Fruit fly (Drosophila melanogaster): ENCODE data around the gene CG6867.

Gene CG6867

dm6 chrX:18023615-18024163 lies at the start of gene CG6867:
Gene CG6867 (plus strand): TSS chrX:18023870.
- TF ChIP-seq Dll (optimal IDR thresholded peaks at IDR 0.05) (no peak), CG8478 (optimal IDR thresholded peaks at IDR 0.05) (no peak), psq (optimal IDR thresholded peaks at IDR 0.05) (no peak), EcR (GFP tag; optimal IDR thresholded peaks at IDR 0.05) (no peak), usp (GFP tag; optimal IDR thresholded peaks at IDR 0.05) (no peak), pan (optimal IDR thresholded peaks at IDR 0.05) (no peak)

DNA sequence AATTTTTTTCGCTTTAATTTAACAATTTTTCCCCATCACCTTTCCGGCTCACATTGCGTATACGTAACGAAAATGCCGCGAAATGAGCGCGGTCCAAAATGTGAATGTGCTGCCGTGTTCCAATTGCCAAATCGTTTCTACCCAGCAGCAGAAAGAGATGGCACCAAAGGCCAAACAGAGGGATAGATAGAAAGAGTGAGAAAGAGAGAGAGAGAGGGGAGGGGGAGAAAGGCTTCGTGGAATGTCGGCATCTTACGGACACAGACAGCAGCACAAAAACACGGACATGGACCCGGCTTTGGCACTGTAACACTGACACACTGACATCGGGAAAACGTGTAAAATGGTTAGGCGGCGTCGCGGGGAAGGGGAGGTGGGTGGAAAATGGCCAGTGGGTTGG lies 28.1 kb upstream of the CG6867 start:
- TF ChIP-seq usp (GFP tag; optimal IDR thresholded peaks at IDR 0.05) (no peak), CG8478 (optimal IDR thresholded peaks at IDR 0.05) (no peak), psq (optimal IDR thresholded peaks at IDR 0.05) (no peak), EcR (GFP tag; optimal IDR thresholded peaks at IDR 0.05) (no peak), pan (optimal IDR thresholded peaks at IDR 0.05) (no peak), Dll (optimal IDR thresholded peaks at IDR 0.05) (no peak)

DNA sequence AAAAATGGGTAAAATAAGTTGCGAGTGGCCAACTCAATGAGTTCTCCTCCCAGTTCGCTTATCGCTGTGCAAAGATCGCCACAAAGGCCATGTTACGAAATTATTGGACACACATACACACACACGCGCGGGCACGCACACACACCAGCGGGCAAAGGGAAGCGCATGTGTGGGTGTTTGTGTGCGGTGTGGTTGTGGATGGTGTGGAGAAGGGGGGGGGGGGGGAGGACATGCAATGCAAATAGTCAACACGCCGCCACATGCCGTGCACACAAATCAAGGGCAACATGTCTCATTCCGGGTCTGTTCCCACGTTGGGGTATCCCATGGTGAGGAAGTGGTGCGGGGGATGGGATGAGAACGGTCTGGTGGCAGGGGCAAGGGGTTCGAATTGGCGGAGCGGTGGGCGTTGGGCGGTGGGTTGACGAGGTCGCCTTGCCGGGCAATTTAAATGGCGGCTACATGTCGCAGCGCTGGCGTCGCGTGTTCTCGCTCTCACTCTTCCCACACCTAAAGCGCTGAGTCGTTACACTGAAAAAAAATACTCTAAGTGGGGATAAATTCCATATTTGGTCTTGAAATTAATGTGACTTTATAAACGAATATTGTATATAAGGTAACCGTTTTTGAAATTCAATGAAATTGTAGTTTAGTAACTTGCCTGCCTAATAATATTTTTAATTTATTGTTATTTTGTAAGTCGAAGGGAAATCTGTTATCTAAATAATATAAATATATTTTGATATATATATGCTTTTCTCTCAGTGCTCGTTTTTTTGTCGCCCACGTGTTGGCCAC lies 19.7 kb upstream of the CG6867 start:
- TF ChIP-seq usp (GFP tag; optimal IDR thresholded peaks at IDR 0.05) (no peak), psq (optimal IDR thresholded peaks at IDR 0.05) (no peak), CG8478 (optimal IDR thresholded peaks at IDR 0.05) (no peak), pan (optimal IDR thresholded peaks at IDR 0.05) (no peak), EcR (GFP tag; optimal IDR thresholded peaks at IDR 0.05) (no peak), Dll (optimal IDR thresholded peaks at IDR 0.05) (no peak)

DNA sequence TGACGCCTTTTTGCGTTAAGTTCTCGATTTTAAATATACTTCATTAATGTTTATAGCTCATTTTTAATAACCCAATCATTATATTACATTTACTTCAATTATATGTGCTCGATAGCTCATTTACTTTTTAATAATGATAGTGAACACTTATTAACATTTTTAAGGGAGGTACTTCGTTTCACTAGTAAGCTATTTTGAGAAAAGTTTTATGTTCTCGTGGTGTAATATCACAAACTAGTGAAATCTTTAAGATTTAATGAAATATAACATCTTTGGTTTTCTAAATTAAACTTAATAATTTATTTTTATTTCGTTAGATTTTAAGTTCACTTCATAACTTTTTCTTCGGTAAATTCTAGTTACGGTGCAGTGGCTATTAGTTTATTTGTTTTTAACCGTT lies 16.2 kb upstream of the CG6867 start, which contains the start of gene CG12672:
Gene CG12672, minus strand, starts transcription at position 101 of the 400 bp plus-strand sequence.
- TF ChIP-seq EcR (GFP tag; optimal IDR thresholded peaks at IDR 0.05) (no peak), Dll (optimal IDR thresholded peaks at IDR 0.05) (no peak), CG8478 (optimal IDR thresholded peaks at IDR 0.05) (no peak), psq (optimal IDR thresholded peaks at IDR 0.05) (no peak), pan (optimal IDR thresholded peaks at IDR 0.05) (no peak), usp (GFP tag; optimal IDR thresholded peaks at IDR 0.05) (no peak)

dm6 chrX:18009438-18009837 lies 14.2 kb upstream of the CG6867 start:
- TF ChIP-seq Dll (optimal IDR thresholded peaks at IDR 0.05) (no peak), psq (optimal IDR thresholded peaks at IDR 0.05) (no peak), CG8478 (optimal IDR thresholded peaks at IDR 0.05) (no peak), usp (GFP tag; optimal IDR thresholded peaks at IDR 0.05) (no peak), pan (optimal IDR thresholded peaks at IDR 0.05) (no peak), EcR (GFP tag; optimal IDR thresholded peaks at IDR 0.05) (no peak)

DNA sequence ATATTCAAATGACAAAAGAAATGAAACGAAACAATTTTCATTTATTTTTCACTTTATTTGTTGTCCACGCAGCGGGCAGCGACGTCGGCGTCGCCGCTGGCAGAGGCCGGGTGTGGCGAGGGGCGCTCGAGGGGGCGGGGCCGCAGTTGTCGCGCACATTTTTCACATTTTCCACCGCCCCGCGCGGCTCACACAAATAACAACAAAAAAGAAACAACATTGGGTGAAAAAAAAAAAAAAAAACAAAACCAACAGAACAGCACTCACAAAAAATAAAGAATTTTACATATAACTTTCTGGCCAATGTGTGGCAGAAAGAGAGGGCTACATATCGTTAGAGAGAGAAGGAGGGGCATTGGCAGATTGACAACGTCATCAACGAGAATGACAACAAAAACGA lies 9.1 kb upstream of the CG6867 start:
- TF ChIP-seq psq (optimal IDR thresholded peaks at IDR 0.05), result no peak
- TF ChIP-seq CG8478 (optimal IDR thresholded peaks at IDR 0.05), result no peak
- TF ChIP-seq EcR (GFP tag; optimal IDR thresholded peaks at IDR 0.05), result no peak
- no peak for TF ChIP-seq pan (optimal IDR thresholded peaks at IDR 0.05)
- no peak for TF ChIP-seq Dll (optimal IDR thresholded peaks at IDR 0.05)

- TF ChIP-seq psq (optimal IDR thresholded peaks at IDR 0.05) (no peak), EcR (GFP tag; optimal IDR thresholded peaks at IDR 0.05) (no peak), Dll (optimal IDR thresholded peaks at IDR 0.05) (no peak), usp (GFP tag; optimal IDR thresholded peaks at IDR 0.05) (no peak), CG8478 (optimal IDR thresholded peaks at IDR 0.05) (no peak), pan (optimal IDR thresholded peaks at IDR 0.05) (no peak)
Observed at dm6 chrX:18018437-18019100, 5.1 kb upstream of the CG6867 start.

DNA sequence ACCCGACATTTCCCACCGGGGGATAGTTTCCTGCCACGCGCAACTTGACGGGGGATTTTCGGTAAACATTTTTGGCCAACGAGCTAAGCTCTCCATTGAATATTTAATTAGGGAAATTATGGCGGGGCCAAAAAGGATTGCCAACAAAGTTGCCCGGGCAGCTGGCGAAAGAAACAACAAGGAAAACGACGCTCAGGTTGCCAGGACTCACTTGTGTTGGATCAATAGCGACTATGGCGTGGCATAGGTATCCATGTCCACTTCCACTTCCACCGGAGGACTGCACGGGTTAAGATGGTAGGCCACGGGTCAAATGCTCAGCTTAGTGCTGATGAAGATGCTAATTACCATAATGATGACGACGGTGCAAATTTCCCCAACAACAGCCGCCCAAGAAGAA lies 20.0 kb downstream of the CG6867 start, which contains the start of gene CG15373:
Gene CG15373, plus strand, starts transcription at position 301 of the 400 bp plus-strand sequence.
- TF ChIP-seq Dll (optimal IDR thresholded peaks at IDR 0.05), result no peak
- TF ChIP-seq EcR (GFP tag; optimal IDR thresholded peaks at IDR 0.05), result no peak

dm6 chrX:18052135-18052534 lies 28.5 kb downstream of the CG6867 start:
- TF ChIP-seq Dll (optimal IDR thresholded peaks at IDR 0.05) (no peak), CG8478 (optimal IDR thresholded peaks at IDR 0.05) (no peak)

- TF ChIP-seq usp (GFP tag; optimal IDR thresholded peaks at IDR 0.05) (no peak), CG8478 (optimal IDR thresholded peaks at IDR 0.05) (no peak), Dll (optimal IDR thresholded peaks at IDR 0.05) (no peak), pan (optimal IDR thresholded peaks at IDR 0.05) (no peak), psq (optimal IDR thresholded peaks at IDR 0.05) (no peak), EcR (GFP tag; optimal IDR thresholded peaks at IDR 0.05) (no peak)
Observed at dm6 chrX:18057202-18057601, 33.5 kb downstream of the CG6867 start.

dm6 chrX:18058108-18058507 lies 34.4 kb downstream of the CG6867 start:
- TF ChIP-seq pan (optimal IDR thresholded peaks at IDR 0.05) (no peak), Dll (optimal IDR thresholded peaks at IDR 0.05) (no peak), usp (GFP tag; optimal IDR thresholded peaks at IDR 0.05) (no peak), EcR (GFP tag; optimal IDR thresholded peaks at IDR 0.05) (no peak), CG8478 (optimal IDR thresholded peaks at IDR 0.05) (no peak), psq (optimal IDR thresholded peaks at IDR 0.05) (no peak)

DNA sequence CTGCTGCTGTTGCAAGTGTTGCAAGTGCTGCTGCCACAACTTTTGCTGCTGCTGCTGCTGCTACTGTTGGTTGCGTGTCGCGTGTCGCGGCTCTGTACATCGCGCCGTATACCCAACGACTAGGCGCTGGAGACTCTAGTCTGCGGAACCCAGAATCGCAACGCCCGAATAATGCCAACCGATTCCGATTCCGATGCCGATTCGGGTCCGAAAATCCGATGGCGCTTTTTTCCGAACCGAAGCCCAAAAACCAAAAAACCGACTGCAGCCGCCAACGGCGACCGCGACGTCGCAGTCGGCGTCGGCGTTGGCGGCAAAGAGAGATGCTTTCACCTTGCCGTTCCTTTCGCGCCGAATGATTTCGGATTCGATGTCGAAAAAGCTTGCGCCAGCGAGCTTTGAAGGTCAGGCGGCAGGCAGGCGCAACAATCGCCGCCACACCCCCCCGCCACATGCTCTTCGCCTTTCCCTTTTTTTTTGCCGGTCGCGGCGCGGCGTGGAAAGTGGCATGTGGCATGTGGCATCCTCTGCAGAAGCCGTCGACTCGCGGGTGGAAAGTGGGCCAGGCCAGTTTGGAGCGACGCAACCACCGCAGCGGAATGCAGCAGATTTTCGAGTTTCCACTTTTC lies 39.6 kb downstream of the CG6867 start, which contains the start of gene Sh:
Gene Sh, minus strand, starts transcription at position 104 of the 629 bp plus-strand sequence.
- no peak for TF ChIP-seq psq (optimal IDR thresholded peaks at IDR 0.05)
- TF ChIP-seq EcR (GFP tag; optimal IDR thresholded peaks at IDR 0.05), result no peak
- TF ChIP-seq Dll (optimal IDR thresholded peaks at IDR 0.05), result no peak
- TF ChIP-seq CG8478 (optimal IDR thresholded peaks at IDR 0.05), result no peak
- TF ChIP-seq pan (optimal IDR thresholded peaks at IDR 0.05), result no peak
- TF ChIP-seq usp (GFP tag; optimal IDR thresholded peaks at IDR 0.05), result no peak
